Fruit fly (Drosophila melanogaster) whole organism, pupa: ENCODE results near the gene Use1.

Source experiments
- CG10348 ChIP-seq: fragments of 200-800 bp; sonication (Bioruptor generic); IDR thresholded peaks from 2 replicates; pipeline ENCODE4 v1.3.6; 2022; ENCODE audit warnings: missing biosample characterization, missing genetic modification characterization
- CG12605 ChIP-seq: fragments of 200-800 bp; sonication (Bioruptor generic); IDR thresholded peaks from 2 replicates; pipeline ENCODE4 v1.3.6; 2022; ENCODE audit warnings: missing biosample characterization, missing genetic modification characterization
- CG13204 ChIP-seq: fragments of 200-800 bp; sonication (Bioruptor generic); optimal IDR thresholded peaks from 2 replicates; lab custom pipeline; 2018; ENCODE audit warnings: missing biosample characterization, mild to moderate bottlenecking, missing genetic modification characterization, moderate library complexity
- CG14655 ChIP-seq: fragments of 200-800 bp; sonication (Bioruptor generic); optimal IDR thresholded peaks from 3 replicates; lab custom pipeline; 2017; ENCODE audit warnings: mild to moderate bottlenecking, missing biosample characterization, missing genetic modification reagents, missing genetic modification characterization
- CG15710 ChIP-seq: fragments of 200-800 bp; sonication (Bioruptor generic); optimal IDR thresholded peaks from 2 replicates; lab custom pipeline; 2018; ENCODE audit warnings: missing biosample characterization, mild to moderate bottlenecking, missing genetic modification characterization, moderate library complexity
- CG17806 ChIP-seq: fragments of 200-800 bp; sonication (Bioruptor generic); optimal IDR thresholded peaks from 2 replicates; lab custom pipeline; 2018; ENCODE audit warnings: missing biosample characterization, mild to moderate bottlenecking, missing genetic modification characterization, moderate library complexity
- CG32121 ChIP-seq: fragments of 200-800 bp; sonication (Bioruptor generic); IDR thresholded peaks from 2 replicates; pipeline ENCODE4 v1.3.6; 2022; ENCODE audit warnings: missing biosample characterization, missing genetic modification characterization
- CG34367 ChIP-seq: fragments of 200-800 bp; sonication (Bioruptor generic); optimal IDR thresholded peaks from 2 replicates; lab custom pipeline; 2018; ENCODE audit warnings: missing biosample characterization, mild to moderate bottlenecking, missing genetic modification characterization
- CG4496 ChIP-seq: fragments of 200-800 bp; sonication (Bioruptor generic); IDR thresholded peaks from 3 replicates; pipeline ENCODE4 v1.3.6; 2022; ENCODE audit warnings: missing biosample characterization, missing genetic modification characterization
- CG8159 ChIP-seq: fragments of 200-800 bp; sonication (Bioruptor generic); optimal IDR thresholded peaks from 3 replicates; lab custom pipeline; 2018; ENCODE audit warnings: missing biosample characterization, mild to moderate bottlenecking, missing genetic modification characterization, moderate library complexity
- CG8301 ChIP-seq: fragments of 200-800 bp; sonication (Bioruptor generic); optimal IDR thresholded peaks from 2 replicates; lab custom pipeline; 2018; ENCODE audit warnings: missing biosample characterization, mild to moderate bottlenecking, missing genetic modification characterization
- CG9948 ChIP-seq: fragments of 200-800 bp; sonication (Bioruptor generic); optimal IDR thresholded peaks from 2 replicates; lab custom pipeline; 2018; ENCODE audit warnings: missing biosample characterization, mild to moderate bottlenecking, missing genetic modification characterization, moderate library complexity
- D1 ChIP-seq: fragments of 200-800 bp; sonication (Bioruptor generic); optimal IDR thresholded peaks from 2 replicates; lab custom pipeline; 2018; ENCODE audit warnings: missing biosample characterization, mild to moderate bottlenecking, missing genetic modification characterization, moderate library complexity
- EcR ChIP-seq: fragments of 200-800 bp; sonication (Bioruptor generic); optimal IDR thresholded peaks from 3 replicates; lab custom pipeline; 2019; ENCODE audit warnings: missing biosample characterization, missing genetic modification characterization, mild to moderate bottlenecking, moderate library complexity, missing genetic modification reagents
- Ets98B ChIP-seq: fragments of 200-800 bp; sonication (Bioruptor generic); IDR thresholded peaks from 2 replicates; pipeline ENCODE4 v1.3.6; 2022; ENCODE audit warnings: missing biosample characterization, missing genetic modification characterization
- Pif1A ChIP-seq: fragments of 200-800 bp; sonication (Bioruptor generic); optimal IDR thresholded peaks from 3 replicates; lab custom pipeline; 2016; ENCODE audit warnings: missing biosample characterization, missing genetic modification characterization
- Pif1B ChIP-seq: fragments of 200-800 bp; sonication (Bioruptor generic); optimal IDR thresholded peaks from 3 replicates; lab custom pipeline; 2016; ENCODE audit warnings: missing biosample characterization, missing genetic modification characterization
- Snoo ChIP-seq: fragments of 200-800 bp; sonication (Bioruptor generic); optimal IDR thresholded peaks from 3 replicates; lab custom pipeline; 2017; ENCODE audit warnings: missing biosample characterization, mild to moderate bottlenecking, missing genetic modification characterization, inconsistent platforms
- fd96Ca ChIP-seq: fragments of 200-800 bp; sonication (Bioruptor generic); IDR thresholded peaks from 3 replicates; pipeline ENCODE4 v1.3.6; 2022; ENCODE audit warnings: missing biosample characterization, missing genetic modification characterization
- gl ChIP-seq: fragments of 200-800 bp; sonication (Bioruptor generic); optimal IDR thresholded peaks from 2 replicates; lab custom pipeline; 2018; ENCODE audit warnings: missing biosample characterization, mild to moderate bottlenecking, missing genetic modification characterization
- rn ChIP-seq: fragments of 200-800 bp; sonication (Bioruptor generic); IDR thresholded peaks from 2 replicates; pipeline ENCODE4 v1.3.6; 2022; ENCODE audit warnings: missing biosample characterization, missing genetic modification characterization

The Use1 gene

dm6 chr3L:9115654-9116053 lies 21.3 kb downstream of the Use1 start:
- TF ChIP-seq D1 (no peak), CG12605 (GFP tag; lab: Robert Waterston, UW) (no peak), Pif1A (GFP tag; lab: Kevin White, UChicago) (no peak), CG32121 (no peak), CG15710 (tag; lab: Kevin White, UChicago) (no peak)

- TF ChIP-seq Pif1A (GFP tag; lab: Kevin White, UChicago): no peak
- no peak for TF ChIP-seq CG32121
- TF ChIP-seq CG8159 (tag; lab: Kevin White, UChicago): no peak
- TF ChIP-seq CG15710 (tag; lab: Kevin White, UChicago): no peak
- TF ChIP-seq CG14655: no peak
- TF ChIP-seq Snoo (tag; lab: Kevin White, UChicago): no peak
- TF ChIP-seq CG12605 (GFP tag; lab: Robert Waterston, UW): no peak
- no peak for TF ChIP-seq CG10348
- no peak for TF ChIP-seq D1
- no peak for TF ChIP-seq gl (tag; lab: Kevin White, UChicago)
- no peak for TF ChIP-seq EcR
- TF ChIP-seq CG13204: no peak
Measured at dm6 chr3L:9114404-9114803, 22.6 kb downstream of the Use1 start.

- peak; percentile 23 for TF ChIP-seq Pif1A (GFP tag; lab: Kevin White, UChicago)
- TF ChIP-seq CG17806 (tag; lab: Kevin White, UChicago): no peak
- TF ChIP-seq EcR: no peak
- TF ChIP-seq D1: no peak
- no peak for TF ChIP-seq rn
- no peak for TF ChIP-seq CG10348
- no peak for TF ChIP-seq Pif1B (GFP tag; lab: Kevin White, UChicago)
Measured at dm6 chr3L:9113582-9114282, 23.2 kb downstream of the Use1 start.

DNA sequence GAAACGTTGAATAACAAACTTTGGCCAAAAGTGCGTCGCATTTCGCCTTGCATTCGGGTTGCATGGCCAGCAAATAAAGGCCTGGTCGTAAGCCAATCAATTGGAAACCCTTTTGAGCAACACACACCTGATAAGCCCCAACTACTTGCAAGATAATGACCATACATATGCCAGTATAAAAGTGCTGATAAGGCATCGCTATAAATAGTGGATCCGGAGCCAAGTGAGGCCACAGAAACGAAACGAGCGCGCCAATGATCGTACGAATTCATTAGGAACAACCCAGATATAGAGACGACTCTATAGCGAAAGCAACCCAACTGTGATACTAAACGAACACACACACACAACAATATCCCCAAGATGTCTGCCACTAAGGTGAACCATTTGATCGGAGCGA lies 40.3 kb downstream of the Use1 start, which contains the start of gene CG13315:
Gene CG13315, plus strand, starts transcription at position 230 of the 400 bp plus-strand sequence.
- no peak for TF ChIP-seq D1
- TF ChIP-seq CG17806 (tag; lab: Kevin White, UChicago): no peak
- no peak for TF ChIP-seq Pif1B (GFP tag; lab: Kevin White, UChicago)
- TF ChIP-seq CG13204: no peak
- no peak for TF ChIP-seq CG4496 (GFP tag; lab: Robert Waterston, UW)
- no peak for TF ChIP-seq CG14655
- TF ChIP-seq CG10348: no peak
- no peak for TF ChIP-seq gl (tag; lab: Kevin White, UChicago)
- no peak for TF ChIP-seq CG9948 (tag; lab: Kevin White, UChicago)
- TF ChIP-seq fd96Ca: no peak
- no peak for TF ChIP-seq CG12605 (GFP tag; lab: Robert Waterston, UW)
- TF ChIP-seq Pif1A (GFP tag; lab: Kevin White, UChicago): no peak
- no peak for TF ChIP-seq Snoo (tag; lab: Kevin White, UChicago)
- TF ChIP-seq Ets98B (GFP tag; lab: Robert Waterston, UW): no peak
- TF ChIP-seq EcR: no peak
- no peak for TF ChIP-seq CG8159 (tag; lab: Kevin White, UChicago)
- no peak for TF ChIP-seq rn
- TF ChIP-seq CG8301: no peak

DNA sequence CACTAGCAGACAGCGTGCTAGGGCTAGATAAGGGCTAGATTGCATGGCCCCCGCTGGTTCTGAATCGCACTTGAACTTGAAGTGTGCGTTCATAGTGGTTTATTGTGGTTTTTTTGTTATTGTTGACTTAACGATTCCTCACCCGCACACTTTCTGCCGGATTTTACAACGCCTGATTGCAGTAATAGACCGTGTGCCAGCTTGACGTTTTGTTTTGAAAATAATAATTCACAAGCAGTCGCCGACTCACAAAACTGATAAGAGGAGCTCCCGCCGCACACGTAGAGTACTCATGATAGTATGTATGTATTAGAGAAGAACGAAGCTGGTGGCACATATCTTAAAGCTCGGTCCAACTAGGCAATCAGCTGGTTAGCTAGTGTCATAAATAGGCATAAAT lies 41.3 kb downstream of the Use1 start:
- no peak for TF ChIP-seq CG8301

dm6 chr3L:9094980-9095425 lies 42.0 kb downstream of the Use1 start:
- TF ChIP-seq rn: no peak
- no peak for TF ChIP-seq CG15710 (tag; lab: Kevin White, UChicago)
- no peak for TF ChIP-seq CG32121
- TF ChIP-seq CG10348: no peak
- no peak for TF ChIP-seq CG17806 (tag; lab: Kevin White, UChicago)
- TF ChIP-seq CG13204: no peak
- TF ChIP-seq CG9948 (tag; lab: Kevin White, UChicago): no peak
- TF ChIP-seq fd96Ca: no peak
- TF ChIP-seq Ets98B (GFP tag; lab: Robert Waterston, UW): no peak
- no peak for TF ChIP-seq CG4496 (GFP tag; lab: Robert Waterston, UW)
- no peak for TF ChIP-seq CG8159 (tag; lab: Kevin White, UChicago)
- no peak for TF ChIP-seq D1
- TF ChIP-seq Snoo (tag; lab: Kevin White, UChicago): no peak
- TF ChIP-seq gl (tag; lab: Kevin White, UChicago): no peak
- TF ChIP-seq Pif1B (GFP tag; lab: Kevin White, UChicago): no peak

dm6 chr3L:9092356-9093103 lies 44.5 kb downstream of the Use1 start, which contains the start of gene CG32032:
TSS of gene CG32032 (plus strand) at chr3L:9093053.
- TF ChIP-seq CG15710 (tag; lab: Kevin White, UChicago): peak; percentile 42
- no peak for TF ChIP-seq CG14655
- TF ChIP-seq Pif1A (GFP tag; lab: Kevin White, UChicago): no peak
- TF ChIP-seq CG32121: peak; percentile 44; the same call in 1 of the 2 replicates
- TF ChIP-seq D1: no peak
- no peak for TF ChIP-seq Pif1B (GFP tag; lab: Kevin White, UChicago)
- no peak for TF ChIP-seq CG9948 (tag; lab: Kevin White, UChicago)
- peak; percentile 61 for TF ChIP-seq CG8159 (tag; lab: Kevin White, UChicago)
- TF ChIP-seq CG4496 (GFP tag; lab: Robert Waterston, UW): no peak
- no peak for TF ChIP-seq CG34367 (tag; lab: Kevin White, UChicago)
- no peak for TF ChIP-seq fd96Ca
- TF ChIP-seq, all 21 proteins: peak for 3
